Fruit fly (Drosophila melanogaster) ovary, adult (tissue): Measurements from ENCODE around the gene CG17109.

Source experiments
- CG17801 ChIP-seq: fragments of 200-800 bp; optimal IDR thresholded peaks from 2 replicates; lab custom pipeline; 2019; ENCODE audit warnings: missing biosample characterization, mild to moderate bottlenecking, missing genetic modification characterization, moderate library complexity; ENCODE audit not compliant: partially characterized antibody

CG17109 gene

DNA sequence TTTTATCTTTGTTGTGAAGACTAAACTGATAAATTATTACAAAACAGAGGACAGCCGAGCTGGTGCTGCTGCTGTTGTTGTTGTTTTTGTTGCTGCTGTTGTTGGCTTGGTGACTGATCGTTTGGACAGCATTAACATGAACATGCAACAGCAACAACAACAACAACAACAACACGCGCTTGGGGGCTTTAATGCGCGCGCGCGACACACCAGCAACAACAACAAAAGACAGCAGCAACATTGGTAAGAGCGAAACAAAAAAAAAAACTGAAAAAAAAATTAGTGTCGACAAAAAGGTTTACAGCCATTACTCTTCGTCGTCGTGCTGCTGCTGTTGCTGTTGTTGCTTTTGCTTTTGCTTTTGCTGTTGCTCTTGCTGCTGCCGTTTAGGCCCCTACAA is 35.4 kb downstream of the CG17109 start:
- no peak for TF ChIP-seq CG17801 (GFP tag; lab: Kevin White, UChicago)

DNA sequence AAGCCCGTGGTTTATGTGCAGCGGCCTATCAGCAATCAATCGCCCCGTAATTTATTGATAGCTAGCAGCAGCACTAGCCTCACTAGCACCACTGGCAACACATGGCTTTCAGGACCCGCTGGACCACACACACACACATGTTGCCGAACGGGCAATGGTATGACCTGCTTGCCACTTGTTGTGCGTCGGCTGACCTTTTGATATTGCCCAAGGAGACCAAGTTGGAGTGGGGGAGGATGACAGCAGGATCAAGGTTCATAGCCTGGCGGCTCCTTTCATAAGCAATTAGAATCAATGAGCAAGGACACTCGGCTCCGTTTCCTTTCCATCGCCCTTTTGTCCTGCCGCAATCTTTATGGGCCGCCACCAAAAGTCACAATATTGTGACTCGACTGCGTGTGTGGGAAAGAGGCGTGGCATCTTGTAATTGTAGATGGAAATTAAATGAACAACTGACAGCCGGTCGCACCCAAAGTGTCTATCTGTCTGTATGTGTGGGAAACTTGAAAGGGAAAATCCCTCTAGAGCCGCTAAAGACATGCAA is 35.9 kb downstream of the CG17109 start:
- TF ChIP-seq CG17801 (GFP tag; lab: Kevin White, UChicago) = no peak

DNA sequence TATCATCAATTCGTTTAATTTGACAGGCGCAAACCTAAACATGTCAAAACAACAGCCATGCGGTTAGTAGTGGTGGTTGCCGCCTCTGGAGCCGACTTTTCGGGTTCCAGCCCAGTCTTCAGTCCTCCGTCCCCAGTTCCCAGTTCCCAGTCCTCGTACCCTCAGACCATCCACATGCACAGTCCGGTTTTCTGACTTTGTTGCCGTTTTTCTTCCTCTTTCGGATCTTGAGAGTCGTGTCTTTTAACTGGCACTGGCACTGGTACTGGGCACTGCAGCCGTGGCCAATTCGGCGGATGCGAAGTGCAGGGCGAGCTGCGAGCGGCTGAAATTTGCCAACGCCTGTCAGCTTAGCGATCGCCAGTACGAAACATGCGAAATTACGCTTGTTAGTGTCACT is 36.8 kb downstream of the CG17109 start:
- no peak for TF ChIP-seq CG17801 (GFP tag; lab: Kevin White, UChicago)

DNA sequence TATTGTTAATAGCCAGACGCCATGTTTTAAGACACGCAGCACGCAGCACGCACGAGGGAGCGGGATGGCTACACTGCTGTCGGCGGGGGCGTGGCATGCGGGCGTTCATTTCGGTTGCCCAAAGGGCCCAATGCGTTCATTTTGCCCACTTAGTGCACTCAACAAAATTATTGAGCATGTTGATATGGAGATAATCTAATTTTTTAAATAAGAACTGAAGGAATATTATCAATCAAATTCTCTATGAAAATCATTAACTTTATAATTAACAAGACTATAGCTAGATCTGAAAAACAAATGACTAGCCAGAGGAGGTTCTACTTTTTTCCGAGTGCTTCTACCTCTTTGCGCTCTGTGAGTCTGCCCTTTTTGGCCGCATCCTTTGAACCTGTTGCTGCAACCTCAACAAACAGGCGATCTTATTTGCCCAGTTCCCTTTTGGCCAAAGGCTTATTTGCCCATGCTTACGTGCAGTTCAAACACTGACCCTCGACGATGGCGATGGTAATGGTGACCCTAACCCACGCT is 37.9 kb downstream of the CG17109 start:
- TF ChIP-seq CG17801 (GFP tag; lab: Kevin White, UChicago) = no peak

DNA sequence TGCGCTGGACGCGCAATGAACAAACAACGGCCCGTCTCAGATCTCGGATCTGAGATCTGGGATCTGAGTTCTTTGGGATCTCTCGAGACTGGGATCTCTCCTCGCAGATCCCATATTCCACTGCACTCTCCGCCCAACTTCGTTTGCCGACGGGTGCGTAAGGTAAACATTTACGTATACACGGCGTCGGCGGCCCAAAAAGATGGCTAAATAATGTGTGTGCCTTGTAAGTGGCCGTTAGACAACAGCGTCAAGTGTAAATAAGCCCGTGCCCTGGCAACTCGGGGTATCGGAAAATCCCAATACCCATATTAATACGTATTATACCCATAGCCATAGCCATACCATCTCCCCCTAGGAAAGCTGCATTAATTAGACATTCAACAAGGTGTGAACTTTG is 39.2 kb downstream of the CG17109 start:
- no peak for TF ChIP-seq CG17801 (GFP tag; lab: Kevin White, UChicago)

DNA sequence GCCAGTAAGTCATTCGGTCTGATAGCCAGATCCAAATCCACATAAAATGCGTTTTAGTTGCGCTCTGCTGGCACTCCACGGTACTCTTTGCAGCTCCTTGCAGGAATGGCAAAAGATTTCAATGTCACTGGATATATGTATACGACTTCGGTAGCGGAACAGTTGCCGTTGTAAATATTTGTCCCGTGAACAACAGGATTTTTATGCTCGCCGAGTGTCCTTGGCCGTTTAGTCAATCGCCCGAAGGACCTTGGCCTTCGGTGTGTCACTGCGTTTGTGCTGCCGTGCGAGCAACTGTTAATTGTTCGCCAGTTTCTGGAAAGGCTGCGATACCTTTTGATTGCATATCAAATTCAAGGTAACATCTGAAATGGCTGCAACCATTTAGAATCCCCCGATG is 42.9 kb downstream of the CG17109 start:
- TF ChIP-seq CG17801 (GFP tag; lab: Kevin White, UChicago) = no peak

DNA sequence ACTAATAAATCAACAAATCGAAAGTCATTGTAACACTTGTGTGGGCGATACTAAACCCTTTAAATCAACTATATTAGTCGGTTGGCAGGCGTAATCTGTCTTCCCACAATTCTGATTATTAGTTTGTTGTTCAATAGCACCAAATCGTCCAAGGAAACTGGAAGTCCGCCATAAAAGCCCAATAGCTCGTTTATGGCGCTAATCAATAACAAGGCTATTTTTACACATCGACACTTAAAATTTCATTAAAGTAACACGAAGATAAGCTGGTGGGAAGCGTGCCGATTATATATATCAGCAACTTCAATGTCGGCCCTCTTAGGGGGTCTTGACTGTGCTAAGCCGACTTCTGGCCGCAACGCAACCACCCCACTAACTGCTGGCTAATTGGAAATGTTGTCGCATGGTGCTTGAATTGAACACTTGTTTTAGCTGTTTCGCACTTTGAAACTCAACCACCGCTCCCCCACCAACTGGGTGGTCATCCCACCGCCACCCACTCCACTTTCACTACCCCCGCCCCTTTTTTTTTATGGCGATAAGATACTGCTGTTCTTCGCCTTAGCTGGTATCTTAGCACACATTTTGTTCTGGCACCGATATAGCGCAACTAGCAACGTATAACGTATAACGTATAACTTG is 43.6 kb downstream of the CG17109 start:
- no peak for TF ChIP-seq CG17801 (GFP tag; lab: Kevin White, UChicago)

DNA sequence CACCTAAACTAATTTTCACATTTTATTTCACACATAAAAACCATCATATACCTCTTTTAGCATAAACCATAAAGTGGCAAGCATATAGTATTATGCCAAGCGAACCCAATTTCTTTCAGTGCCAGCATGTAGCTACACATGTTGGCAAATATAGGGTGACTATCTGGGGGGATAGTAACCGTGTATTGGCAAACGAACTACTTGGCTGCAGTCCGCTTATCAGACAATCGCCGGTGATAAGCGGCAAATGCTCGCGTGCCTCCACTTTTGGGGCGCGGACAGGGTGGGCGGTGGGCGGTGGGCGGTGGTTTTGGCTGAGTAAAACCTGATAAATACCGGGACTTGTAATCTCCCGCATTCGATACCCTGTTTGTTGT is 44.1 kb downstream of the CG17109 start:
- no peak for TF ChIP-seq CG17801 (GFP tag; lab: Kevin White, UChicago)

DNA sequence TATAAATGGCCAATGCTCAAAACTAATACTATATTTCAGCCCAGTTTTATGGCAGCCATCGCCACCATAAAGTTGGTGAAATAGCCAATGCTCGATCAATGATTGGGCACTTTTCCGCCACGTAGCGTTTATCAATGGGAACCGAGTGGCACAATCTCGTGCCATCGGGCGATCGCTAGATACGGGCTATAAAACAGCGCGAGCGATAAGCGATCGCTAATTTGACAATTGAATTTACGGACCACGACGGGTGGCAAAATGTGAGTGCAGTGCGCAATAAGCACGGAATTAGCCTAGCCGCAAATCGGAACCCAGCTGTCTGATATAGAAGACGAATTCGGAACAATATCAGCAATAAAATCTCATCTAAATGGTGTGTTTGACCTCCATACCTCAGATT is 44.8 kb downstream of the CG17109 start:
- no peak for TF ChIP-seq CG17801 (GFP tag; lab: Kevin White, UChicago)

DNA sequence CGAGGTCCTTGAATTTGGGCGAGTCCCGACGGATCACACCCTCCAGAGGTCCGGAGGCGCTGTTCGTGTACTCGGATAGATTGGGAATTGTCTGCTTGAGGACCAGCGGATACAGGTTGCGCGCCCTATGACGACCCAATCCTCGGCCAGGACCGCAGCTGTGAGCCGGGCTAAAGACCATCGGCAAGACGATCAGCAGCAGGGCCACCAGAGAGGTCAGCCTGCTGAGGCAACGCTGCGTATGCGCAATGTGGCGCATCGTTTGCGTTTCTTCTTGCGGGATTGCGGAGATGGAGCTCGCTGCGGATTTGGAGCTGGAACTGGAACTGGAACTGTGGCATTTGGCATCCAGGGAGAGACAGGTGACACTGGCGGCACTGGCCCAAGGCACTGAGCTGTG is 45.6 kb downstream of the CG17109 start:
- no peak for TF ChIP-seq CG17801 (GFP tag; lab: Kevin White, UChicago)

DNA sequence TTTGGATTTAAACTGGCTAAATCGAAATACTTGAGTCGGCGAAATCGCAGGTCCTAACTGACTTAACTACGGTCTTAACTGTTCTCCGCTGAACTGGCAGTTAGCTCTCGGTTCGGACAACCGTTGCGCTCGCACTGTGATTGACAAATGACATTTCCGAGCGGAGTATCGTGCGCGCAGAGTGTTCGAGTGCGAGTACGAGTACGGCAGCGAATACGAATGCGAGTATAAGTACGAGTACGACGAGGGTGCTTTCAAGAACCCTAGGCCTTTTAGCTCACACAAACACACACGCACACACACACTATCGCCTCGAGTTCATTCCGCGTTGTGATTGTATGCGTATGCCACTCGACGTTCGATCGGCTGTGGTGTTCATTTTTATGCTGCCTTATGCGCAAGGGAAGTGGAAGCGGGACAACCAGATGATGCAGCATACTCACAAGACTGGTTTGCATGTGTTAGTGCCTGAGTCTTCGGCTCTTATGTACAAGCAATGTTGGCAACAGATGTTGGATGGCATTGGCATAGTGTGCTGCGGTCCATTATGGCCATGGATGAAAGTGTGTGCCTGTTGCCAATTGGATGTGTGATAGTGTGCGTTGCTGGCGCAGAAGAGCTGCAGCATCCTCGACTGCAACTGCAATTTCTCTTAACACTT is 46.3 kb downstream of the CG17109 start, which contains the start of gene hh:
Gene hh (minus strand): TSS at position 229 of the 661 bp plus-strand sequence.
- TF ChIP-seq CG17801 (GFP tag; lab: Kevin White, UChicago) = no peak

DNA sequence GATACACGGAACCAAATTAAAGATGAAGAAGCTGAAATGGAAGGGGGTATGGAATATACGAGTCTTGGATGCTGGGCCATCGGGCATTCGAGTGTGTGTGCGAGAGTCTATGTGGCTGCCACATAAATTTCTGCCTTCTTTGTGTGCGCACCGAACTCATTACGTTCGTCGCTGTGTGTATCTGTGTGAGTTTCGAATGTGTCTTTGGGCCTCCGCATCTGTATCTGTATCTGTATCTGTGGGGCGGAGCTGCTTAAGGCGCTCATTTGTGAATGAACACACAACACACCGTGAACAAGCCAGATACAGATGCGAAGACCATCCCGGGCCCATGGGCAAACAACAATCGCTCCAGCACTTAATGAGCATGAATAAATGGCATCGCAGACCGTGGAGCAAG is 48.0 kb downstream of the CG17109 start:
- TF ChIP-seq CG17801 (GFP tag; lab: Kevin White, UChicago) = no peak

DNA sequence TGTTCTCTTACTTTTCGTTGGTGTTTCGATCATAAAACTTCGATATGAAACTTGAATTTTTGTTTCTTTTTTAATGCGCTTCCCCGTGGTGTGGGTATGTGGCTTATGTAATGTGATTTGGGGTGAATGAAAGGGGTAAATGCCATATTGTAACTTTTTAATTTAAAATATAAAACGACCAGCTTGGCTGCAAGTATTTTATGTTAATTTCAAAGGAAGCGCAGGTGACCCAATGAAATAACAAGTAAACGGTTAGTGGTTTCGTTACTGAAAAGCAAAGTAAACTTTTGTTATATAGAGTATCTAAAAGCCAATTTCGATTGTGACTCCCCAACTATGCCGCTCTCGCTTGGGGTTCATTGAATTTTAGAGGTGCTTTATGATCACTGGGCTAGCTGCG is 49.2 kb downstream of the CG17109 start:
- no peak for TF ChIP-seq CG17801 (GFP tag; lab: Kevin White, UChicago)

DNA sequence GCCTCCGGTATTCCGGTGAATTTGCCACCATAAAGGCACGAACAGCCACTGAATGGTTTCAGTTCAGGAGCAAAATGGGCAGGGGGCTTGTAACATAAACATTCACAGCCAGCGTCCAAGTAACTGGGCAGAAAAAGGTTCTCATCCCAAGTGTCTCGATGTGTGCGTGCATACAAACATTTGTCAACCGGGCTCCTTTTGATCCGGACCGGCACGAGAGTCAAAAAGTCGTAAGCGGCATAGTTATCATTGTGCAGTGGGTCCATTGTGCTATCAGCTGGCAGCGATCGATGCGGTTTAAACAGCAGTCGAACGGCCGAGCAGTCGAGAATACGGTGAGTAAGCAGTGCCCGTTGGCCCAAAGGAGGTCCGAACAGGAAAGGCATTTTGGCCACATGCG is 50.2 kb downstream of the CG17109 start:
- TF ChIP-seq CG17801 (GFP tag; lab: Kevin White, UChicago) = no peak
